Fruit fly (Drosophila melanogaster) whole organism, wandering third instar larva: ENCODE results near the gene Tnpo-SR.
A peak's percentile ranks its signal among the peaks of the same experiment; 100 is the strongest.

Experiments
- CG32264 ChIP-seq: fragments of 200-800 bp; sonication (Bioruptor generic); optimal IDR thresholded peaks from 2 replicates; lab custom pipeline; 2016; ENCODE audit warnings: missing biosample characterization, missing genetic modification characterization
- CrebA ChIP-seq: fragments of 200-800 bp; sonication (Bioruptor generic); optimal IDR thresholded peaks from 2 replicates; lab custom pipeline; 2016; ENCODE audit warnings: missing biosample characterization, mild to moderate bottlenecking, missing genetic modification characterization, borderline replicate concordance
- Dfd ChIP-seq: fragments of >200 bp; optimal IDR thresholded peaks from 2 replicates; lab custom pipeline; 2017; ENCODE audit warnings: missing biosample characterization, missing genetic modification characterization
- Dif ChIP-seq: fragments of 200-275, 200-300 bp; sonication (Bioruptor generic); optimal IDR thresholded peaks from 2 replicates; lab custom pipeline; 2018; ENCODE audit warnings: missing biosample characterization, missing genetic modification characterization; ENCODE audit not compliant: partially characterized antibody
- GATAd ChIP-seq: sonication (Bioruptor generic); optimal IDR thresholded peaks from 2 replicates; lab custom pipeline; 2016; ENCODE audit warnings: missing biosample characterization, missing genetic modification characterization
- HLH106 ChIP-seq: fragments of 200-800 bp; optimal IDR thresholded peaks from 3 replicates; lab custom pipeline; 2019; ENCODE audit warnings: missing biosample characterization, mild to moderate bottlenecking, missing genetic modification characterization, moderate library complexity
- Hnf4 ChIP-seq: fragments of 200-800 bp; sonication (Bioruptor generic); optimal IDR thresholded peaks from 2 replicates; lab custom pipeline; 2016; ENCODE audit warnings: missing biosample characterization, mild to moderate bottlenecking, missing genetic modification characterization
- Hr78 ChIP-seq: fragments of >200 bp; optimal IDR thresholded peaks from 2 replicates; lab custom pipeline; 2017; ENCODE audit warnings: missing biosample characterization, missing genetic modification characterization
- Hr83 ChIP-seq: fragments of 200-300 bp; sonication (Bioruptor generic); optimal IDR thresholded peaks from 2 replicates; lab custom pipeline; 2016; ENCODE audit warnings: missing biosample characterization, mild to moderate bottlenecking, missing genetic modification characterization, moderate library complexity; ENCODE audit not compliant: poor library complexity, severe bottlenecking
- Jra ChIP-seq: sonication (Bioruptor generic); optimal IDR thresholded peaks from 2 replicates; lab custom pipeline; 2016; ENCODE audit warnings: missing biosample characterization, missing genetic modification characterization
- Mio ChIP-seq: sonication (Bioruptor generic); optimal IDR thresholded peaks from 2 replicates; lab custom pipeline; 2016; ENCODE audit warnings: missing biosample characterization, missing genetic modification characterization
- N ChIP-seq: fragments of >200 bp; optimal IDR thresholded peaks from 2 replicates; lab custom pipeline; 2018; ENCODE audit warnings: missing biosample characterization, missing external identifiers, missing genetic modification characterization
- OdsH ChIP-seq: fragments of 200-800 bp; sonication (Bioruptor generic); optimal IDR thresholded peaks from 2 replicates; lab custom pipeline; 2016; ENCODE audit warnings: missing biosample characterization, mild to moderate bottlenecking, missing genetic modification characterization
- Rel ChIP-seq, 2 experiments: fragments of 200-800 bp; sonication (Bioruptor generic) in 1 of 2; optimal IDR thresholded peaks; 2 replicates in 1 of 2; 3 replicates in 1 of 2; lab custom pipeline; 2016 to 2019; ENCODE audit warnings: mild to moderate bottlenecking in 2 of 2, missing biosample characterization in 2 of 2, missing genetic modification characterization in 2 of 2, moderate library complexity in 1 of 2
- Sp1 ChIP-seq: fragments of 200-800 bp; sonication (Bioruptor generic); optimal IDR thresholded peaks from 3 replicates; lab custom pipeline; 2019; ENCODE audit warnings: missing biosample characterization, mild to moderate bottlenecking, missing genetic modification characterization, moderate library complexity
- Vsx2 ChIP-seq: fragments of 200-300, 225-300 bp; sonication (Bioruptor generic); optimal IDR thresholded peaks from 2 replicates; lab custom pipeline; 2018; ENCODE audit warnings: missing biosample characterization, missing genetic modification characterization; ENCODE audit not compliant: partially characterized antibody
- br ChIP-seq: fragments of 200-800 bp; sonication (Bioruptor generic); optimal IDR thresholded peaks from 2 replicates; lab custom pipeline; 2016; ENCODE audit warnings: missing biosample characterization, missing genetic modification characterization
- brk ChIP-seq: fragments of 200-800 bp; sonication (Bioruptor generic); optimal IDR thresholded peaks from 2 replicates; lab custom pipeline; 2016; ENCODE audit warnings: missing biosample characterization, mild to moderate bottlenecking, missing genetic modification characterization
- dl ChIP-seq, 2 experiments: fragments of 175-275, 200-275 bp in 1 of 2; fragments of 200-275 bp in 1 of 2; sonication (Bioruptor generic); optimal IDR thresholded peaks; lab custom pipeline; 2018; ENCODE audit warnings: mild to moderate bottlenecking in 2 of 2, missing biosample characterization in 2 of 2, missing genetic modification characterization in 2 of 2, moderate library complexity in 2 of 2; ENCODE audit not compliant: partially characterized antibody in 2 of 2, insufficient read depth in 1 of 2
- dmrt93B ChIP-seq: fragments of 200-800 bp; sonication (Bioruptor generic); optimal IDR thresholded peaks from 2 replicates; lab custom pipeline; 2018; ENCODE audit warnings: missing biosample characterization, mild to moderate bottlenecking, missing genetic modification characterization
- dsf ChIP-seq: sonication (Bioruptor generic); optimal IDR thresholded peaks from 2 replicates; lab custom pipeline; 2016; ENCODE audit warnings: missing biosample characterization, missing genetic modification characterization, borderline replicate concordance
- ey ChIP-seq: fragments of 200-800 bp; sonication (Bioruptor generic); optimal IDR thresholded peaks from 2 replicates; lab custom pipeline; 2016; ENCODE audit warnings: missing biosample characterization, missing genetic modification characterization
- foxo ChIP-seq, 2 experiments: fragments of 200-800 bp; sonication (Bioruptor generic); optimal IDR thresholded peaks; 2 replicates in 1 of 2; 3 replicates in 1 of 2; lab custom pipeline; 2016 to 2017; ENCODE audit warnings: missing biosample characterization in 2 of 2, missing genetic modification characterization in 2 of 2
- fru ChIP-seq: fragments of 200-800 bp; sonication (Bioruptor generic); optimal IDR thresholded peaks from 3 replicates; lab custom pipeline; 2016; ENCODE audit warnings: missing biosample characterization, mild to moderate bottlenecking, missing genetic modification characterization
- h ChIP-seq: fragments of 200-800 bp; sonication (Bioruptor generic); optimal IDR thresholded peaks from 3 replicates; lab custom pipeline; 2016; ENCODE audit warnings: missing biosample characterization, mild to moderate bottlenecking, missing genetic modification characterization
- jim ChIP-seq: fragments of 175-275, 200-325 bp; sonication (Bioruptor generic); optimal IDR thresholded peaks from 2 replicates; lab custom pipeline; 2016; ENCODE audit warnings: missing biosample characterization, mild to moderate bottlenecking, missing genetic modification characterization
- pan ChIP-seq: fragments of >200 bp; optimal IDR thresholded peaks from 2 replicates; lab custom pipeline; 2017
- psq ChIP-seq: fragments of 200-800 bp; sonication (Bioruptor generic); optimal IDR thresholded peaks from 3 replicates; lab custom pipeline; 2017; ENCODE audit warnings: missing biosample characterization, mild to moderate bottlenecking, missing genetic modification characterization, moderate library complexity
- rgr ChIP-seq: fragments of 200-800 bp; sonication (Bioruptor generic); optimal IDR thresholded peaks from 3 replicates; lab custom pipeline; 2016; ENCODE audit warnings: missing biosample characterization, mild to moderate bottlenecking, missing genetic modification characterization
- sv ChIP-seq: fragments of 200-800 bp; sonication (Bioruptor generic); optimal IDR thresholded peaks from 3 replicates; lab custom pipeline; 2016; ENCODE audit warnings: missing biosample characterization, missing genetic modification characterization
- tai ChIP-seq: sonication (Bioruptor generic); optimal IDR thresholded peaks from 2 replicates; lab custom pipeline; 2016; ENCODE audit warnings: missing biosample characterization, missing genetic modification characterization
- usp ChIP-seq: fragments of >200 bp; optimal IDR thresholded peaks from 2 replicates; lab custom pipeline; 2017; ENCODE audit warnings: missing biosample characterization, missing genetic modification characterization
- woc ChIP-seq: sonication (Bioruptor generic); optimal IDR thresholded peaks from 2 replicates; lab custom pipeline; 2016; ENCODE audit warnings: missing biosample characterization, mild to moderate bottlenecking, missing genetic modification characterization

The Tnpo-SR gene

DNA sequence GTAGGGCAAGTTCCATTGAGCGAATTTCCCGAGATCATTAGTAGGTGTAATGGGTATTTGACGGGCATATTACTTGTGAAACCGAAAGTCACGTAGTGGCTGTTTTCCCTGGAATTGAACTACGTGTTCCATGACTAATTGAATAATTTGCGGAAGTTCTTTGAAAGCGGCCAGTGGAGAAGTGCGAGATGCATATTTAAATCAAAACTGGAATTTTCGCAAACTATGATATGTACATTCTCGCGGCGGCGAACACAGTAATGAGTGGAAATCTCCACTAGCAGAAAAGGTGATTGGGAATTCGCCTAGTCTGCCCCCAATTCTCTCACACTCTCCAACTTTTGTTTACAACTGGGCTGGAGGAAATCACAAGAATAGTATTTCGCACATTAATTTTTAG, 24.8 kb upstream of the Tnpo-SR start:
- TF ChIP-seq dmrt93B (no peak), brk (no peak), h (GFP tag; lab: Kevin White, UChicago) (no peak), tai (GFP tag; lab: Kevin White, UChicago) (no peak), HLH106 (tag; lab: Kevin White, UChicago) (no peak), usp (GFP tag; lab: Kevin White, UChicago) (no peak), Dif (no peak), Dfd (GFP tag; lab: Kevin White, UChicago) (no peak), foxo (GFP tag; optimal IDR thresholded peaks at IDR 0.05; lab: Kevin White, UChicago) (no peak), br (GFP tag; lab: Kevin White, UChicago) (no peak), Hr78 (GFP tag; lab: Kevin White, UChicago) (no peak), woc (no peak), OdsH (GFP tag; lab: Kevin White, UChicago) (no peak), Mio (GFP tag; lab: Kevin White, UChicago) (no peak), Jra (no peak), Sp1 (GFP tag; lab: Kevin White, UChicago) (no peak)

DNA sequence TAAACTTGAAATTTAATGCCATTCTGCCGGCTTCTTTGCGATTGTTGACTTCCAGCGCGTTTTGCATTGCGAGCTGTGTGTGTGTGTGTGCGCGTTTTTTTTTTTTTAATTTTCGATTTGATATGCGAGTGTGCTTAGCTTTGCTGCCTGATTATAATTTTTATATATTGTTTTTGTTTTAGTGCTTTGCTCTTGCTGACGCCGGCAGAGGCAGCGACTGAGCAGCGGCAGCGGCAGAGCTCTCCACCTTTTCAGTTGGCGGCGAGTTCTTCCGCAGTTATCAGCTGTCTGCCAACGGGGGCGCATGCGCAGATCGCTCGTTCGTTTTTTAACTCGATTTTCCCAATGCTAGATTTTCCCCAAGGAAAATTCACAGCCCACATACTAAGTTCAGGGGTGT, 24.2 kb upstream of the Tnpo-SR start:
- no peak for TF ChIP-seq dl (GFP tag; optimal IDR thresholded peaks at IDR 0.05; lab: Kevin White, UChicago; ENCODE audit: insufficient read depth in 1 of 2, partially characterized antibody in 2 of 2)
- no peak for TF ChIP-seq Rel (GFP tag; optimal IDR thresholded peaks at IDR 0.05; lab: Kevin White, UChicago)
- no peak for TF ChIP-seq Rel (tag; optimal IDR thresholded peaks at IDR 0.05; lab: Kevin White, UChicago)
- TF ChIP-seq dsf = no peak
- TF ChIP-seq fru = no peak
- TF ChIP-seq Vsx2 = no peak
- no peak for TF ChIP-seq rgr (GFP tag; lab: Kevin White, UChicago)
- no peak for TF ChIP-seq CrebA
- TF ChIP-seq tai (GFP tag; lab: Kevin White, UChicago) = no peak
- TF ChIP-seq HLH106 (tag; lab: Kevin White, UChicago) = no peak
- TF ChIP-seq foxo (GFP tag; optimal IDR thresholded peaks at IDR 0.05; lab: Kevin White, UChicago) = no peak
- TF ChIP-seq Jra = no peak
- no peak for TF ChIP-seq Dfd (GFP tag; lab: Kevin White, UChicago)
- no peak for TF ChIP-seq CG32264
- TF ChIP-seq Hr83 (GFP tag; lab: Kevin White, UChicago) = no peak
- no peak for TF ChIP-seq pan (lab: Kevin White, UChicago)
- TF ChIP-seq sv (GFP tag; lab: Kevin White, UChicago) = no peak
- TF ChIP-seq, all 38 proteins: peak for 0

DNA sequence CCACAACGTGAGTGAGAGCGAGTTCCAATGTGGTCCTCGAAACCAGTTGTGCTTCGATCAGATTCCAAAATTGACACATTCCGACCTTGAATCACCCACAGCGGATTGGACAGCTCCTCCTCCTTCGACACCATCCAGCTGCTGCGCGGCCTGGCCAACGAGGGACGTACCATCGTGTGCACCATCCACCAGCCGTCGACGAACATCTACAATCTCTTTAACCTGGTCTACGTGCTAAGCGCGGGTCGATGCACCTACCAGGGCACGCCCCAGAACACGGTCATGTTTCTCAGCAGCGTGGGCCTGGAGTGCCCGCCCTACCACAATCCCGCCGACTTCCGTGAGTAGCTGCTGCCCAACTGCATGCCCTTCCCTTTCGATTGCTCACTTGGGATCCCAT, 22.2 kb upstream of the Tnpo-SR start:
- TF ChIP-seq Hnf4 (GFP tag; lab: Kevin White, UChicago) = no peak
- TF ChIP-seq GATAd (GFP tag; lab: Kevin White, UChicago) = no peak
- no peak for TF ChIP-seq Rel (GFP tag; optimal IDR thresholded peaks at IDR 0.05; lab: Kevin White, UChicago)
- TF ChIP-seq Rel (tag; optimal IDR thresholded peaks at IDR 0.05; lab: Kevin White, UChicago) = no peak
- no peak for TF ChIP-seq Vsx2
- TF ChIP-seq foxo (GFP tag; optimal IDR thresholded peaks at IDR 0.05; lab: Kevin White, UChicago) = no peak
- TF ChIP-seq dmrt93B = no peak
- no peak for TF ChIP-seq jim
- no peak for TF ChIP-seq tai (GFP tag; lab: Kevin White, UChicago)
- no peak for TF ChIP-seq h (GFP tag; lab: Kevin White, UChicago)
- TF ChIP-seq Sp1 (GFP tag; lab: Kevin White, UChicago) = no peak
- TF ChIP-seq brk = no peak
- no peak for TF ChIP-seq HLH106 (tag; lab: Kevin White, UChicago)
- no peak for TF ChIP-seq N (GFP tag; lab: Kevin White, UChicago)
- no peak for TF ChIP-seq Jra
- no peak for TF ChIP-seq dl (GFP tag; optimal IDR thresholded peaks at IDR 0.05; lab: Kevin White, UChicago; ENCODE audit: insufficient read depth in 1 of 2, partially characterized antibody in 2 of 2)
- TF ChIP-seq ey (GFP tag; lab: Kevin White, UChicago) = no peak

DNA sequence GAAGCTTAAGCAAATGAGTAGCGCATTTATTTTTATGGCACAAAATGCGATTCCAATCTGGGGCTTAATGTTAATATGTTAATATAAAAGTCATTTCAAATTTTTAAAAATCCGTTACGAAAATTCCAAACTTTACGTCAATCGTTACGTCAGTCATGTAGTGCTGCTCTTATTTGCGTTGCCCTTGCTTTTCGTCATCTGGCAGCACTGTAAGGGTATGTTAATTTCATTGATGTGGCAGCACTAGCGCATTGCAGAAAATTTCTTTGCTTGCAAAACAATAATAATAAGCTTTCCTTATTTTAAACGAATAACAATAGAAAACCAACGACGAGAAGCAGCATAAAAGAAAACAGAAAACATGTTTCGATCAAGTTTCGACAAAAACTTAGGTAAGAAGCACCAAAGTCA, 19.9 kb upstream of the Tnpo-SR start, which contains the start of gene Hrs:
Hrs (plus strand) TSS at position 167 of the 411 bp plus-strand sequence.
- TF ChIP-seq psq (peak; percentile 23), h (GFP tag; lab: Kevin White, UChicago) (no peak), Rel (GFP tag; optimal IDR thresholded peaks at IDR 0.05; lab: Kevin White, UChicago) (no peak), Rel (tag; optimal IDR thresholded peaks at IDR 0.05; lab: Kevin White, UChicago) (peak; percentile 10), woc (no peak)
